Worm (Caenorhabditis elegans) whole organism, young adult: Measurements from ENCODE around the gene rsp-3.
A peak's percentile ranks its signal among the peaks of the same experiment; 100 is the strongest.

Experiments
- B0019.2 ChIP-seq: fragments of 200-800 bp; sonication (Bioruptor generic); conservative IDR thresholded peaks from 2 replicates; pipeline ENCODE4 v1.3.6; 2022; ENCODE audit warnings: missing genetic modification reagents, missing genetic modification characterization, missing compliant biosample characterization
- F33H1.4 ChIP-seq: fragments of 200-800 bp; sonication (Bioruptor generic); IDR thresholded peaks from 2 replicates; pipeline ENCODE4 v1.3.6; 2022; ENCODE audit warnings: missing genetic modification reagents, missing genetic modification characterization, missing compliant biosample characterization
- K11D2.4 ChIP-seq: fragments of 200-800 bp; sonication (Bioruptor generic); IDR thresholded peaks from 2 replicates; pipeline ENCODE4 v1.3.6; 2022; ENCODE audit warnings: missing genetic modification reagents, missing genetic modification characterization, missing compliant biosample characterization
- K12H6.12 ChIP-seq: fragments of 200-800 bp; sonication (Bioruptor generic); optimal IDR thresholded peaks from 2 replicates; lab custom pipeline; 2018; ENCODE audit warnings: mild to moderate bottlenecking, missing genetic modification characterization, missing compliant biosample characterization
- atf-7 ChIP-seq: sonication (generic microtip); optimal IDR thresholded peaks from 2 replicates; lab custom pipeline; 2017; ENCODE audit warnings: mild to moderate bottlenecking, missing genetic modification characterization, missing compliant biosample characterization
- attf-3 ChIP-seq: fragments of 200-800 bp; sonication (Bioruptor generic); conservative IDR thresholded peaks from 2 replicates; pipeline ENCODE4 v1.3.6; 2022; ENCODE audit warnings: missing genetic modification reagents, missing genetic modification characterization, missing compliant biosample characterization
- attf-5 ChIP-seq: fragments of 200-800 bp; sonication (Bioruptor generic); optimal IDR thresholded peaks from 2 replicates; lab custom pipeline; 2018; ENCODE audit warnings: mild to moderate bottlenecking, missing genetic modification characterization, missing compliant biosample characterization
- cebp-1 ChIP-seq, 2 experiments: fragments of 200-800 bp in 1 of 2; sonication (Bioruptor generic) in 1 of 2; sonication (generic microtip) in 1 of 2; IDR thresholded peaks in 1 of 2; optimal IDR thresholded peaks in 1 of 2; 2 replicates each; pipeline versions ENCODE4 v1.3.6 to Lab custom; 2017 to 2022; ENCODE audit warnings: missing compliant biosample characterization in 2 of 2, missing genetic modification characterization in 2 of 2, mild to moderate bottlenecking in 1 of 2, missing genetic modification reagents in 1 of 2, moderate library complexity in 1 of 2
- cebp-2 ChIP-seq: fragments of 200-800 bp; sonication (Bioruptor generic); IDR thresholded peaks from 2 replicates; pipeline ENCODE4 v1.3.6; 2022; ENCODE audit warnings: missing genetic modification characterization, missing compliant biosample characterization
- ceh-27 ChIP-seq: fragments of 200-800 bp; sonication (Bioruptor generic); optimal IDR thresholded peaks from 2 replicates; lab custom pipeline; 2018; ENCODE audit warnings: mild to moderate bottlenecking, missing genetic modification characterization, moderate library complexity, missing compliant biosample characterization
- ceh-40 ChIP-seq: fragments of 200-800 bp; sonication (Bioruptor generic); IDR thresholded peaks from 2 replicates; pipeline ENCODE4 v1.3.6; 2022; ENCODE audit warnings: missing genetic modification characterization, missing compliant biosample characterization
- ceh-58 ChIP-seq: fragments of 200-800 bp; sonication (Bioruptor generic); IDR thresholded peaks from 2 replicates; pipeline ENCODE4 v1.3.6; 2022; ENCODE audit warnings: missing genetic modification characterization, missing compliant biosample characterization
- ceh-91 ChIP-seq: fragments of 200-800 bp; sonication (Bioruptor generic); IDR thresholded peaks from 2 replicates; pipeline ENCODE4 v1.3.6; 2022; ENCODE audit warnings: missing genetic modification reagents, missing genetic modification characterization, missing compliant biosample characterization
- dox-1 ChIP-seq: fragments of 200-800 bp; sonication (Bioruptor generic); IDR thresholded peaks from 2 replicates; pipeline ENCODE4 v1.3.6; 2022; ENCODE audit warnings: missing genetic modification reagents, missing genetic modification characterization, missing compliant biosample characterization
- dpl-1 ChIP-seq: fragments of 150-350 bp; optimal IDR thresholded peaks from 2 replicates; lab custom pipeline; 2014; ENCODE audit warnings: missing biosample characterization, missing genetic modification reagents, missing genetic modification characterization
- egrh-3 ChIP-seq: fragments of 200-800 bp; sonication (Bioruptor generic); IDR thresholded peaks from 2 replicates; pipeline ENCODE4 v1.3.6; 2022; ENCODE audit warnings: missing genetic modification reagents, missing genetic modification characterization, missing compliant biosample characterization
- fkh-3 ChIP-seq: sonication (generic microtip); optimal IDR thresholded peaks from 2 replicates; lab custom pipeline; 2016; ENCODE audit warnings: mild to moderate bottlenecking, missing genetic modification characterization, missing compliant biosample characterization
- gei-17 ChIP-seq: fragments of 200-800 bp; sonication (Bioruptor generic); optimal IDR thresholded peaks from 2 replicates; lab custom pipeline; 2018; ENCODE audit warnings: mild to moderate bottlenecking, missing genetic modification characterization, missing compliant biosample characterization
- him-1 ChIP-seq: sonication (generic microtip); optimal IDR thresholded peaks from 2 replicates; lab custom pipeline; 2016; ENCODE audit warnings: missing genotype, missing genetic modification reagents, missing genetic modification characterization, missing compliant biosample characterization
- mcd-1 ChIP-seq: fragments of 200-800 bp; sonication (Bioruptor generic); IDR thresholded peaks from 2 replicates; pipeline ENCODE4 v1.3.6; 2022; ENCODE audit warnings: missing genetic modification reagents, missing genetic modification characterization, missing compliant biosample characterization
- nfya-2 ChIP-seq: fragments of 200-800 bp; sonication (Bioruptor generic); IDR thresholded peaks from 2 replicates; pipeline ENCODE4 v1.3.6; 2022; ENCODE audit warnings: missing genetic modification reagents, missing genetic modification characterization, missing compliant biosample characterization
- nfyb-1 ChIP-seq: fragments of 200-800 bp; sonication (Bioruptor generic); IDR thresholded peaks from 2 replicates; pipeline ENCODE4 v1.3.6; 2022; ENCODE audit warnings: missing genetic modification reagents, missing genetic modification characterization, missing compliant biosample characterization
- nhr-179 ChIP-seq: sonication (generic microtip); optimal IDR thresholded peaks from 2 replicates; lab custom pipeline; 2016; ENCODE audit warnings: mild to moderate bottlenecking, missing genetic modification characterization, missing compliant biosample characterization
- nhr-90 ChIP-seq: sonication (generic microtip); optimal IDR thresholded peaks from 2 replicates; lab custom pipeline; 2016; ENCODE audit warnings: missing genotype, mild to moderate bottlenecking, missing genetic modification characterization, missing compliant biosample characterization
- pbrm-1 ChIP-seq: fragments of 200-800 bp; sonication (Bioruptor generic); IDR thresholded peaks from 2 replicates; pipeline ENCODE4 v1.3.6; 2022; ENCODE audit warnings: missing genetic modification reagents, missing genetic modification characterization, missing compliant biosample characterization
- rec-8 ChIP-seq, 2 experiments: sonication (generic microtip); optimal IDR thresholded peaks; 2 replicates each; lab custom pipeline; 2016; ENCODE audit warnings: mild to moderate bottlenecking in 2 of 2, missing genetic modification characterization in 2 of 2, missing genetic modification reagents in 2 of 2, missing genotype in 2 of 2, missing biosample characterization in 1 of 2, missing compliant biosample characterization in 1 of 2, moderate library complexity in 1 of 2
- repo-1 ChIP-seq: sonication (generic microtip); optimal IDR thresholded peaks from 2 replicates; lab custom pipeline; 2017; ENCODE audit warnings: mild to moderate bottlenecking, missing genetic modification characterization, missing compliant biosample characterization
- sea-2 ChIP-seq: fragments of 200-800 bp; sonication (Bioruptor generic); IDR thresholded peaks from 2 replicates; pipeline ENCODE4 v1.3.6; 2022; ENCODE audit warnings: missing genetic modification characterization, missing compliant biosample characterization
- snpc-4 ChIP-seq, 5 experiments: fragments of 150-350 bp in 1 of 5; sonication (generic microtip) in 4 of 5; optimal IDR thresholded peaks; 2 replicates each; lab custom pipeline; 2014 to 2018; ENCODE audit warnings: missing genetic modification characterization in 5 of 5, missing biosample characterization in 3 of 5, antibody characterized with exemption in 2 of 5, mild to moderate bottlenecking in 2 of 5, missing compliant biosample characterization in 2 of 5, missing genotype in 2 of 5, moderate library complexity in 2 of 5, missing genetic modification reagents in 1 of 5
- sptf-2 ChIP-seq: fragments of 200-800 bp; sonication (Bioruptor generic); optimal IDR thresholded peaks from 2 replicates; lab custom pipeline; 2018; ENCODE audit warnings: mild to moderate bottlenecking, missing genetic modification characterization, missing compliant biosample characterization
- zim-3 ChIP-seq: sonication (generic microtip); optimal IDR thresholded peaks from 2 replicates; lab custom pipeline; 2017; ENCODE audit warnings: mild to moderate bottlenecking, missing genetic modification characterization, moderate library complexity, missing compliant biosample characterization

Gene rsp-3

DNA sequence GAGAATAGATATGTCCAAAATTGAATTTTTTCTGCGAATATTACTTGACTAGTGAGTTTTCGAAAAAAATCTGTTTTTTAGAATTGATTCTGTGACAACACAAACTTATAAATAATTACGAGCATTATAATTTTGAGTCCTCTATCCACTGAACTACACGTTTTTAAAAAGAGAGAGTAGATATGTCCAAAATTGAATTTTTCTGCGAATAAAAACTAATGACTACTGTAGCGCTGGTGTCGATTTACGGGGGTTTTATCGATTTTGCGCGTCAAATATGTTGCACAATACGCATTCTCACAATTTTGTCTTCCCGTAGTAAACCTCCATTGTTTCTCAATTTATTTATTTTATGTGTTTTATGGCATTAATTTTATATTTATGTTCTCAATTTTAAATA lies 35.8 kb downstream of the rsp-3 start:
- peak; percentile 98 for TF ChIP-seq him-1 (tag; lab: Kevin White, UChicago)
- no peak for TF ChIP-seq ceh-91
- TF ChIP-seq nfya-2 (GFP tag; lab: Robert Waterston, UW), result 0 out of 2 replicates have a peak, but pooled peaks have one; percentile 16

DNA sequence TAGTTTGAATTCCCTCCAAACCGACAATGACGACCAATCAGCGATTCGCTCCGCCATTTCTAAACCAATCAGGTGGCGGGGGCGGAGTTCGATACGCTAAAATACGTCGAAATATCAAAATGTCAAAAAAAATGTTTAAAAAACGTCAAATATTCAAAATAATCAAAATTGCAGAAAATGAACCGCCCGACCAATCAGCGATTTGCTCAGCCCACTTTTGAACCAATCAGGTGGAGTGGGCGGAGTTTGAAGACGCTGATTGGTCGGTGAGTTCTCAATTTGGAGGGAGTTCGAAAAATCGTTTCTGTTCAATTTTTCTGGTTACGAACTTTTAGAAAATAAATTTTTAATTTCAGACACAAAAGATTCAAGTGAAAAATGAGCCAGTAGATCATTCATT lies 43.1 kb downstream of the rsp-3 start:
- TF ChIP-seq nfya-2 (GFP tag; lab: Robert Waterston, UW) (no peak), repo-1 (tag; lab: Kevin White, UChicago) (no peak), nfyb-1 (GFP tag; lab: Robert Waterston, UW) (peak; percentile 52; the same call in 1 of the 2 replicates), K11D2.4 (GFP tag; lab: Robert Waterston, UW) (no peak), sptf-2 (GFP tag; lab: Kevin White, UChicago) (no peak), rec-8 (tag; optimal IDR thresholded peaks at IDR 0.05; lab: Kevin White, UChicago) (no peak), zim-3 (tag; lab: Kevin White, UChicago) (no peak)

DNA sequence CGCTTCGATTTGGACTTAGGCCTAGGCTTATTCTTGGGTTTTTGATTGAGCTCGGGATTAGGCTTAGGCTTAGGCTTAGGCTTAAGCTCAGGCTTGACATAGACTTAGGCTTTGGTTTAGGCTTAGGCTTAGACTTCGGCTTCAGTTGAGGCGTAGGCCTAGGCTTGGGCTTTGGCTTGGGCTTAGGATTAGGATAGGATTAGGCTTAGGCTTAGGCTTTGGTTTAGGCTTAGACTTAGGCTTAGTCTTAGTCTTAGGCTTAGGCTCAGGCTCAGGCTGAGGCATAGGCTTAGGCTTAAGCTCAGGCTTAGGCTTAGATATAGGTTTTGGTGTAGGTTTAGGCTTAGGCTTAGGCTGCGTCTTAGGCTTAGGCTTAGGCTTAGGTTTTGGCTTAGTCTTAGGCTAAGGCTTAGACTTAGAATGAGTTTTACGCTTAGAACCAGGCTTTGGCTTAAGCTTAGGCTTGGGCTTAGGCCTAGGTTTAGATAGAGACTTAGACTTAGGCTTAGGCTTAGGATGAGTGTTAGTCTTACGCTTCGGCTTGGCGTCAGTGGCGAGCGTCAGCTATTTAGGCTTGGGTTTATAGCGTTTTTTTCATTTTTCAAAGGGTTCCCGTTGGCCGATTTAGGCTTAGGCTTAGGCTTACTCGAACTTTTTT lies 45.1 kb downstream of the rsp-3 start:
- 0 out of 2 replicates have a peak, but pooled peaks have one; percentile 12 for TF ChIP-seq cebp-2
- no peak for TF ChIP-seq sea-2 (GFP tag; lab: Robert Waterston, UW)
- no peak for TF ChIP-seq F33H1.4 (GFP tag; lab: Robert Waterston, UW)

DNA sequence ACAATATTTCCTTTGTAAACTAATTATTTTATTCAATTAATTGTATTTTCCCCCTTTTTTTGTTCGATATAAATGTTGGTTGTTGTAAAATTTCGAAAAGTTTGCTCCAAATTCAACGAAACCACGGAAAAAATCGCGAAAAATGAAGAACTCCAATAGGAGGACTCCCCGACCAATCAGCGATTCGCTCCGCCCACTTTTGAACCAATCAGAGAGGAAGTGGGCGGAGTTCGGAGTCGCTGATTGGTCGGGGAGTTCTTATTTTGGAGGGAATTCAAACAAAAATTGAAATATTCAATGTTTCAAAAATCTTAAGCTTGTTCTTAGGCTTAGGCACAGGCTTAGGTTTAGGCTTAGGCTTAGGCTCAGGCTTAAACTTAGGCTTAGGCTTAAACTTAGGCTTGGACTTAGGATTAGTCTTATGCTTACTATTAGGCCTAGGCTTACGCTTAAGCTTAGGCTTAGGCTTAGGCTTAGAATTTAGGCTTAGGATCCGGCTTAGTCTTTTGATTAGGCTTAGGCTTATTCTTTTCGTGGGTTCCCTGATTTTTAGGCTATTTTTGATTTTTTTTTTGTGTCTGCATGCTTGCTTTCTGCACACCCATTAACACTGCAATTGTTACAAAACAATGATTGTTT lies 47.2 kb downstream of the rsp-3 start:
- TF ChIP-seq mcd-1 (GFP tag; lab: Robert Waterston, UW) (no peak), nhr-179 (tag; lab: Kevin White, UChicago) (no peak), dox-1 (GFP tag; lab: Robert Waterston, UW) (no peak), egrh-3 (no peak), attf-5 (no peak), K12H6.12 (tag; lab: Kevin White, UChicago) (no peak), nfyb-1 (GFP tag; lab: Robert Waterston, UW) (peak; percentile 66; the same call in 1 of the 2 replicates), ceh-27 (GFP tag; lab: Kevin White, UChicago) (no peak)

DNA sequence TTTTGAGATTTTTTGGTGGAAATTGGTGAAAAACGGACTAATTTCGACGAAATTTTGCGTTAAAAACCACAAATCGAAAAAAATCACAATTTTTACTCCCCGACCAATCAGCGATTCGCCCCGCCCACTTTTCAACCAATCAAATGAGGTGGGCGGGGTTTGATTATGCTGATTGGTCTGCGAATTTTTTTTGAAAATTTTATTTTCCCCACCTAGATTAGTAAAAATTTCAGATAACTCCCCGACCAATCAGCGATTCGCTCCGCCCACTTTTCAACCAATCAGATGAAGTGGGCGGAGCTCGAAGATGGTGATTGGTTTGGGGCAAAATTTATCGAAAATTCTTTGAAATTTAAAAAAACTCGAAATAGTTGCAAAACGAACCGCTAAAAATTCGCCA lies 48.5 kb downstream of the rsp-3 start:
- TF ChIP-seq dpl-1 (GFP tag; lab: Kevin White, UChicago), result no peak
- 0 out of 2 replicates have a peak, but pooled peaks have one; percentile 67 for TF ChIP-seq nfyb-1 (GFP tag; lab: Robert Waterston, UW)
- no peak for TF ChIP-seq atf-7 (tag; lab: Kevin White, UChicago)
- TF ChIP-seq cebp-1 (GFP tag; IDR thresholded peaks at IDR 0.05; lab: Robert Waterston, UW), result no peak
- TF ChIP-seq cebp-1 (tag; optimal IDR thresholded peaks at IDR 0.05; lab: Kevin White, UChicago), result no peak

DNA sequence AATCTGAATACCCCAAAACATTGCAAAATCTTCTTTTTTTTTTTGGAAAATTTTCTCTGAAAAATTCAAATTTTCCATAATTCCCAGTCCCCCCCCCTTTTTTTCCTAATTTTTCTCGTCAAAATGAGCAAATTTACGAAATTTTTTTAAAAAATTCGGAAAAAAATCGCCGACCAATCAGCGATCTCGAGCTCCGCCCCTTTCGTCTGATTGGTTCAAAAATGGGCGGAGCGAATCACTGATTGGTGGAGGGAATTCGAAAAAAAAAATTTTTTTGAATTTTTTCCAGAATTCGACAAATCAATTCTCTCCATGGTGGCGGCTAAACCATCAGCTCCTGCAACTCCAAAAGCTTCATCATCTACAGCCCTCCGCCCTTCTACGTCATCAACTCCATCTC lies 49.1 kb downstream of the rsp-3 start:
- no peak for TF ChIP-seq attf-3 (GFP tag; lab: Robert Waterston, UW)
- TF ChIP-seq snpc-4 (GFP tag; optimal IDR thresholded peaks at IDR 0.05; lab: Kevin White, UChicago), result no peak
- no peak for TF ChIP-seq snpc-4 (tag; optimal IDR thresholded peaks at IDR 0.05; lab: Kevin White, UChicago)
- no peak for TF ChIP-seq B0019.2 (GFP tag; lab: Robert Waterston, UW)
- no peak for TF ChIP-seq nhr-90 (tag; lab: Kevin White, UChicago)
- TF ChIP-seq ceh-58 (GFP tag; lab: Robert Waterston, UW), result no peak
- TF ChIP-seq gei-17, result no peak
- no peak for TF ChIP-seq F33H1.4 (GFP tag; lab: Robert Waterston, UW)
- TF ChIP-seq fkh-3 (tag; lab: Kevin White, UChicago), result no peak
- no peak for TF ChIP-seq egrh-3
- no peak for TF ChIP-seq repo-1 (tag; lab: Kevin White, UChicago)
- no peak for TF ChIP-seq pbrm-1 (GFP tag; lab: Robert Waterston, UW)
- no peak for TF ChIP-seq ceh-40 (GFP tag; lab: Robert Waterston, UW)
- TF ChIP-seq, all 124 proteins: peak for 0
